Worm (Caenorhabditis elegans) whole organism, young adult: ENCODE results near the gene F38A1.6.

ENCODE experiments used
- lsy-27 ChIP-seq: sonication (generic microtip); optimal IDR thresholded peaks from 2 replicates; lab custom pipeline; 2017; ENCODE audit warnings: missing genetic modification characterization, mild to moderate bottlenecking, missing compliant biosample characterization, antibody characterized with exemption, missing genotype, borderline replicate concordance; ENCODE audit not compliant: insufficient read depth
- snpc-1.1 ChIP-seq: sonication (generic microtip); optimal IDR thresholded peaks from 2 replicates; lab custom pipeline; 2017; ENCODE audit warnings: missing genetic modification characterization, mild to moderate bottlenecking, missing compliant biosample characterization, antibody characterized with exemption, moderate library complexity, missing genotype, missing genetic modification reagents; ENCODE audit not compliant: insufficient read depth
- snpc-4 ChIP-seq, 5 experiments: fragments of 150-350 bp in 1 of 5; sonication (generic microtip) in 4 of 5; optimal IDR thresholded peaks; 2 replicates each; lab custom pipeline; 2014 to 2018; ENCODE audit warnings: missing genetic modification characterization in 5 of 5, missing biosample characterization in 3 of 5, antibody characterized with exemption in 2 of 5, mild to moderate bottlenecking in 2 of 5, missing compliant biosample characterization in 2 of 5, missing genotype in 2 of 5, moderate library complexity in 2 of 5, missing genetic modification reagents in 1 of 5
- unc-62 ChIP-seq: fragments of 150-350 bp; optimal IDR thresholded peaks from 2 replicates; lab custom pipeline; 2014; ENCODE audit warnings: missing biosample characterization, missing genetic modification reagents, missing genetic modification characterization
- ztf-28 ChIP-seq: fragments of 200-800 bp; sonication (Bioruptor generic); IDR thresholded peaks from 2 replicates; pipeline ENCODE4 v1.3.6; 2022; ENCODE audit warnings: missing genetic modification reagents, missing genetic modification characterization, missing compliant biosample characterization

DNA sequence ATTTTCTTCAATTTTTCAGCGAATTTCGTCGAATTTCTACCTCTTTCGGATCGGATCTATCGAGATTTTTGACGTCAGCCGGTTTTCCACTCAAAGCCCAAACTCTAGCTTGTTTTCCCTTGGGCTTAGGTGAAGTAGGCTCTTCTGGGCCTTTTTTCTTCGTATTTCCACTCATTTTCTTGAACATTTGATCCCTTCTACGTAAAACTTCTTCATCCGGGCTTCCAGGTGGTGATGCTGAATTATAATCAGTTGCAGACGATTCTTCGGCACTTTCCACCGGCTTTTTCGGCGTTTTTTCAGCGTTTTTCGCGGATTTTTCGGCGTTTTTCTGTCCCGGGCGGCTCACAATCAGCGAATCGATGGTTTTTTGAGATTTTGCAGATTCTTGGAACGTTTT is 13.5 kb upstream of the F38A1.6 start:
- no peak for TF ChIP-seq snpc-4 (GFP tag; optimal IDR thresholded peaks at IDR 0.05; lab: Kevin White, UChicago)
- TF ChIP-seq snpc-4 (tag; optimal IDR thresholded peaks at IDR 0.05; lab: Kevin White, UChicago) = no peak
- no peak for TF ChIP-seq ztf-28 (GFP tag; lab: Robert Waterston, UW)
- no peak for TF ChIP-seq snpc-1.1 (tag; lab: Kevin White, UChicago)
- no peak for TF ChIP-seq unc-62
- no peak for TF ChIP-seq lsy-27 (tag; lab: Kevin White, UChicago)
